Fruit fly (Drosophila melanogaster) whole organism, embryonic: ENCODE data around the gene CG14221.

Experiments
- Bteb2 ChIP-seq: fragments of 200-800 bp; sonication (Bioruptor generic); optimal IDR thresholded peaks from 2 replicates; lab custom pipeline; 2016; ENCODE audit warnings: missing biosample characterization, missing genetic modification characterization
- CG12104 ChIP-seq: fragments of 200-800 bp; sonication (Bioruptor generic); optimal IDR thresholded peaks from 3 replicates; lab custom pipeline; 2016; ENCODE audit warnings: missing biosample characterization, missing genetic modification characterization
- CG13123 ChIP-seq: fragments of 200-800 bp; sonication (Bioruptor generic); optimal IDR thresholded peaks from 2 replicates; lab custom pipeline; 2016; ENCODE audit warnings: missing biosample characterization, missing genetic modification characterization
- CG13287 ChIP-seq: fragments of 200-800 bp; sonication (Bioruptor generic); IDR thresholded peaks from 2 replicates; pipeline ENCODE4 v1.3.6; 2022; ENCODE audit warnings: missing biosample characterization, missing genetic modification characterization; ENCODE audit not compliant: partially characterized antibody
- CG13624 ChIP-seq: fragments of 200-800 bp; sonication (Bioruptor generic); optimal IDR thresholded peaks from 2 replicates; lab custom pipeline; 2016; ENCODE audit warnings: missing biosample characterization, missing genetic modification characterization
- CG14667 ChIP-seq: fragments of 200-800 bp; sonication (Bioruptor generic); IDR thresholded peaks from 2 replicates; pipeline ENCODE4 v1.3.6; 2022; ENCODE audit warnings: missing biosample characterization, missing genetic modification characterization
- CG15073 ChIP-seq: fragments of 200-800 bp; sonication (Bioruptor generic); optimal IDR thresholded peaks from 2 replicates; lab custom pipeline; 2016; ENCODE audit warnings: missing biosample characterization, missing genetic modification characterization
- CG16863 ChIP-seq: fragments of 200-800 bp; sonication (Bioruptor generic); optimal IDR thresholded peaks from 3 replicates; lab custom pipeline; 2016; ENCODE audit warnings: missing biosample characterization, missing genetic modification characterization
- CG17612 ChIP-seq: fragments of 200-800 bp; sonication (Bioruptor generic); IDR thresholded peaks from 2 replicates; pipeline ENCODE4 v1.3.6; 2022; ENCODE audit warnings: missing biosample characterization, missing genetic modification characterization
- CG2678 ChIP-seq: fragments of 200-800 bp; sonication (Bioruptor generic); optimal IDR thresholded peaks from 3 replicates; lab custom pipeline; 2019; ENCODE audit warnings: missing biosample characterization, mild to moderate bottlenecking, missing genetic modification characterization, moderate library complexity
- CG3065 ChIP-seq: fragments of 200-800 bp; sonication (Bioruptor generic); optimal IDR thresholded peaks from 2 replicates; lab custom pipeline; 2016; ENCODE audit warnings: missing biosample characterization, missing genetic modification characterization
- CG3163 ChIP-seq: fragments of 200-800 bp; sonication (Bioruptor generic); optimal IDR thresholded peaks from 3 replicates; lab custom pipeline; 2016; ENCODE audit warnings: missing biosample characterization, missing genetic modification characterization
- CG32532 ChIP-seq: fragments of 200-800 bp; sonication (Bioruptor generic); IDR thresholded peaks from 2 replicates; pipeline ENCODE4 v1.3.6; 2022; ENCODE audit warnings: missing biosample characterization, missing genetic modification characterization
- CG3995 ChIP-seq: fragments of 200-800 bp; sonication (Bioruptor generic); optimal IDR thresholded peaks from 3 replicates; lab custom pipeline; 2016; ENCODE audit warnings: missing biosample characterization, missing genetic modification characterization
- CG6765 ChIP-seq: fragments of 200-800 bp; sonication (Bioruptor generic); optimal IDR thresholded peaks from 3 replicates; lab custom pipeline; 2017; ENCODE audit warnings: missing biosample characterization, mild to moderate bottlenecking, missing genetic modification characterization
- CG7372 ChIP-seq: fragments of 200-800 bp; sonication (Bioruptor generic); IDR thresholded peaks from 2 replicates; pipeline ENCODE4 v1.3.6; 2022; ENCODE audit warnings: missing biosample characterization, missing genetic modification characterization
- CG9932 ChIP-seq: fragments of 200-800 bp; sonication (Bioruptor generic); IDR thresholded peaks from 2 replicates; pipeline ENCODE4 v1.3.6; 2022; ENCODE audit warnings: missing biosample characterization, missing genetic modification characterization
- D19A ChIP-seq: fragments of 200-800 bp; optimal IDR thresholded peaks from 3 replicates; lab custom pipeline; 2019; ENCODE audit warnings: missing biosample characterization, mild to moderate bottlenecking, missing genetic modification characterization, moderate library complexity
- Dfd ChIP-seq, 2 experiments: fragments of >200 bp; optimal IDR thresholded peaks; 2 replicates each; lab custom pipeline; 2017; ENCODE audit warnings: missing biosample characterization in 2 of 2, missing genetic modification characterization in 2 of 2
- Dll ChIP-seq: fragments of 200-800 bp; sonication (Bioruptor generic); IDR thresholded peaks from 4 replicates; pipeline ENCODE4 v1.3.6; 2022; ENCODE audit warnings: missing biosample characterization, missing genetic modification characterization; ENCODE audit not compliant: partially characterized antibody
- HmgZ ChIP-seq: fragments of 200-800 bp; sonication (Bioruptor generic); optimal IDR thresholded peaks from 2 replicates; lab custom pipeline; 2018; ENCODE audit warnings: missing biosample characterization, mild to moderate bottlenecking, missing genetic modification characterization
- NFAT ChIP-seq: fragments of 200-800 bp; sonication (Bioruptor generic); IDR thresholded peaks from 2 replicates; pipeline ENCODE4 v1.3.6; 2022; ENCODE audit warnings: missing biosample characterization, missing genetic modification characterization
- Rfx ChIP-seq: fragments of 200-800 bp; sonication (Bioruptor generic); IDR thresholded peaks from 2 replicates; pipeline ENCODE4 v1.3.6; 2022; ENCODE audit warnings: missing biosample characterization, missing genetic modification characterization
- Sry-β ChIP-seq: fragments of 200-800 bp; sonication (Bioruptor generic); optimal IDR thresholded peaks from 2 replicates; lab custom pipeline; 2018; ENCODE audit warnings: missing biosample characterization, mild to moderate bottlenecking, missing genetic modification characterization, moderate library complexity
- Taf1 ChIP-seq: fragments of 200-800 bp; sonication (Bioruptor generic); IDR thresholded peaks from 2 replicates; pipeline ENCODE4 v1.3.6; 2022; ENCODE audit warnings: missing biosample characterization, missing genetic modification characterization
- Trl ChIP-seq, 3 experiments: fragments of >200 bp in 2 of 3; fragments of 200-800 bp in 1 of 3; sonication (Bioruptor generic) in 1 of 3; optimal IDR thresholded peaks; 2 replicates in 1 of 3; 3 replicates in 2 of 3; lab custom pipeline; 2016 to 2017; ENCODE audit warnings: missing biosample characterization in 1 of 3, missing genetic modification characterization in 1 of 3
- YL-1 ChIP-seq: fragments of 200-800 bp; sonication (Bioruptor generic); optimal IDR thresholded peaks from 3 replicates; lab custom pipeline; 2017; ENCODE audit warnings: missing biosample characterization, mild to moderate bottlenecking, missing genetic modification characterization
- ara ChIP-seq: fragments of 200-800 bp; sonication (Bioruptor generic); IDR thresholded peaks from 2 replicates; pipeline ENCODE4 v1.3.6; 2022; ENCODE audit warnings: missing biosample characterization, missing genetic modification characterization
- bcd ChIP-seq: fragments of 200-800 bp; sonication (Bioruptor generic); optimal IDR thresholded peaks from 2 replicates; lab custom pipeline; 2017; ENCODE audit warnings: missing biosample characterization, mild to moderate bottlenecking, missing genetic modification characterization
- cato ChIP-seq: fragments of 200-800 bp; sonication (Bioruptor generic); optimal IDR thresholded peaks from 2 replicates; lab custom pipeline; 2016; ENCODE audit warnings: missing biosample characterization, missing genetic modification characterization, borderline replicate concordance
- crc ChIP-seq: fragments of 200-800 bp; sonication (Bioruptor generic); optimal IDR thresholded peaks from 2 replicates; lab custom pipeline; 2016; ENCODE audit warnings: missing biosample characterization, missing genetic modification characterization
- emc ChIP-seq: fragments of 200-800 bp; sonication (Bioruptor generic); optimal IDR thresholded peaks from 2 replicates; lab custom pipeline; 2016; ENCODE audit warnings: missing biosample characterization, missing genetic modification characterization
- eve ChIP-seq, 2 experiments: fragments of >200 bp; optimal IDR thresholded peaks; 2 replicates each; lab custom pipeline; 2017; ENCODE audit warnings: missing biosample characterization in 2 of 2, missing genetic modification characterization in 2 of 2
- gfzf ChIP-seq: fragments of 200-800 bp; sonication (Bioruptor generic); optimal IDR thresholded peaks from 2 replicates; lab custom pipeline; 2016; ENCODE audit warnings: missing biosample characterization, mild to moderate bottlenecking, missing genetic modification characterization, moderate library complexity
- insv ChIP-seq, 2 experiments: fragments of 200-800 bp; sonication (Bioruptor generic); optimal IDR thresholded peaks; 3 replicates each; lab custom pipeline; 2016 to 2018; ENCODE audit warnings: missing biosample characterization in 2 of 2, missing genetic modification characterization in 2 of 2
- kah ChIP-seq: fragments of 200-800 bp; sonication (Bioruptor generic); optimal IDR thresholded peaks from 2 replicates; lab custom pipeline; 2018; ENCODE audit warnings: missing biosample characterization, mild to moderate bottlenecking, missing genetic modification characterization
- lov ChIP-seq, 2 experiments: fragments of 200-800 bp in 1 of 2; fragments of >200 bp in 1 of 2; sonication (Bioruptor generic) in 1 of 2; IDR thresholded peaks in 1 of 2; optimal IDR thresholded peaks in 1 of 2; 2 replicates in 1 of 2; 3 replicates in 1 of 2; pipeline versions ENCODE4 v1.3.6 to Lab custom; 2017 to 2022; ENCODE audit warnings: missing biosample characterization in 1 of 2, missing genetic modification characterization in 1 of 2
- maf-S ChIP-seq: fragments of 200-800 bp; sonication (Bioruptor generic); optimal IDR thresholded peaks from 2 replicates; lab custom pipeline; 2016; ENCODE audit warnings: missing biosample characterization, missing genetic modification characterization
- otp ChIP-seq: fragments of 200-800 bp; sonication (Bioruptor generic); IDR thresholded peaks from 3 replicates; pipeline ENCODE4, ENCODE4 v1.3.6; 2022; ENCODE audit warnings: missing biosample characterization, missing genetic modification characterization
- pan ChIP-seq, 4 experiments: fragments of >200 bp in 3 of 4; fragments of 200-800 bp in 1 of 4; sonication (Bioruptor generic) in 1 of 4; optimal IDR thresholded peaks in 3 of 4; IDR thresholded peaks in 1 of 4; 2 replicates each; pipeline versions ENCODE4 v1.3.6 to Lab custom; 2017 to 2022; ENCODE audit warnings: missing biosample characterization in 2 of 4, missing genetic modification characterization in 2 of 4, mixed read lengths in 1 of 4
- rib ChIP-seq: fragments of 200-800 bp; sonication (Bioruptor generic); IDR thresholded peaks from 2 replicates; pipeline ENCODE4 v1.3.6; 2022; ENCODE audit warnings: missing biosample characterization, missing genetic modification characterization
- seq ChIP-seq: fragments of 200-800 bp; sonication (Bioruptor generic); IDR thresholded peaks from 2 replicates; pipeline ENCODE4 v1.3.6; 2022; ENCODE audit warnings: missing biosample characterization, missing genetic modification characterization
- stc ChIP-seq: fragments of 200-800 bp; sonication (Bioruptor generic); IDR thresholded peaks from 2 replicates; pipeline ENCODE4 v1.3.6; 2022; ENCODE audit warnings: missing biosample characterization, missing genetic modification characterization
- tgo ChIP-seq: fragments of 200-800 bp; sonication (Bioruptor generic); IDR thresholded peaks from 3 replicates; pipeline ENCODE4 v1.3.6; 2022; ENCODE audit warnings: missing biosample characterization, missing genetic modification characterization
- unc-4 ChIP-seq: fragments of 200-800 bp; sonication (Bioruptor generic); IDR thresholded peaks from 2 replicates; pipeline ENCODE4 v1.3.6; 2022; ENCODE audit warnings: missing biosample characterization, missing genetic modification characterization; ENCODE audit not compliant: partially characterized antibody
- yki ChIP-seq: fragments of >200 bp; optimal IDR thresholded peaks from 3 replicates; lab custom pipeline; 2018
- zen2 ChIP-seq: fragments of 200-800 bp; sonication (Bioruptor generic); IDR thresholded peaks from 3 replicates; pipeline ENCODE4 v1.3.6; 2022; ENCODE audit warnings: missing biosample characterization, missing genetic modification characterization; ENCODE audit not compliant: partially characterized antibody
- zfh1 ChIP-seq: fragments of 200-800 bp; sonication (Bioruptor generic); IDR thresholded peaks from 3 replicates; pipeline ENCODE4 v1.3.6; 2022; ENCODE audit warnings: missing biosample characterization, missing genetic modification characterization

CG14221 gene

dm6 chrX:19651757-19652419 lies 30.8 kb upstream of the CG14221 start, which contains the start of the genes Ranbp21 and Elys (continued):
- peak; percentile 62 for TF ChIP-seq ara (GFP tag; lab: Robert Waterston, UW)
- TF ChIP-seq emc (GFP tag; lab: Kevin White, UChicago): no peak
- no peak for TF ChIP-seq zen2 (GFP tag; lab: Robert Waterston, UW)
- TF ChIP-seq seq (GFP tag; lab: Robert Waterston, UW): no peak
- peak; percentile 43 for TF ChIP-seq maf-S (GFP tag; lab: Kevin White, UChicago)
- TF ChIP-seq CG15073: no peak
- no peak for TF ChIP-seq CG3065
- peak; percentile 28 for TF ChIP-seq HmgZ (tag; lab: Kevin White, UChicago)
- TF ChIP-seq CG13123 (GFP tag; lab: Kevin White, UChicago): no peak
- TF ChIP-seq pan (optimal IDR thresholded peaks at IDR 0.05; lab: Kevin White, UChicago): no peak
- peak in 1 of 2 experiments; percentile 68 for TF ChIP-seq pan (GFP tag; optimal IDR thresholded peaks at IDR 0.05 in 1 of 2, IDR thresholded peaks at IDR 0.05 in 1 of 2)
- no peak for TF ChIP-seq bcd (GFP tag; lab: Kevin White, UChicago)
- TF ChIP-seq eve (GFP tag; optimal IDR thresholded peaks at IDR 0.05; lab: Kevin White, UChicago): no peak
- peak in 1 of 2 experiments; percentile 28 for TF ChIP-seq insv (GFP tag; optimal IDR thresholded peaks at IDR 0.05; lab: Kevin White, UChicago)
- peak; percentile 30 for TF ChIP-seq Bteb2 (GFP tag; lab: Kevin White, UChicago)
- peak; percentile 28 for TF ChIP-seq gfzf
- peak; percentile 66; the same call in 1 of the 2 replicates for TF ChIP-seq Rfx (GFP tag; lab: Robert Waterston, UW)
- TF ChIP-seq YL-1: peak; percentile 64
- peak; percentile 66; the same call in 2 of the 3 replicates for TF ChIP-seq zfh1 (GFP tag; lab: Robert Waterston, UW)
- peak; percentile 40; the same call in 1 of the 2 replicates for TF ChIP-seq CG32532 (GFP tag; lab: Robert Waterston, UW)
- peak; percentile 37; the same call in 1 of the 2 replicates for TF ChIP-seq CG14667 (GFP tag; lab: Robert Waterston, UW)
- TF ChIP-seq CG7372 (GFP tag; lab: Robert Waterston, UW): peak; percentile 32; the same call in 1 of the 2 replicates
- TF ChIP-seq CG6765 (GFP tag; lab: Kevin White, UChicago): no peak
- no peak for TF ChIP-seq D19A
- TF ChIP-seq unc-4: peak; percentile 44; the same call in 1 of the 2 replicates
- no peak for TF ChIP-seq Sry-β (GFP tag; lab: Kevin White, UChicago)
- TF ChIP-seq cato: no peak
- peak in 1 of 2 experiments; percentile 25 for TF ChIP-seq Trl (optimal IDR thresholded peaks at IDR 0.05; lab: Kevin White, UChicago)
- peak; percentile 44 for TF ChIP-seq Trl (GFP tag; optimal IDR thresholded peaks at IDR 0.05; lab: Kevin White, UChicago)
- peak; percentile 56 for TF ChIP-seq CG16863 (GFP tag; lab: Kevin White, UChicago)
- peak; percentile 66 for TF ChIP-seq CG9932
- TF ChIP-seq CG13624: peak; percentile 59
- no peak for TF ChIP-seq CG17612 (GFP tag; lab: Robert Waterston, UW)
- TF ChIP-seq lov (optimal IDR thresholded peaks at IDR 0.05; lab: Kevin White, UChicago): no peak
- TF ChIP-seq lov (GFP tag; IDR thresholded peaks at IDR 0.05; lab: Robert Waterston, UW): no peak
- TF ChIP-seq otp (GFP tag; lab: Robert Waterston, UW): no peak
- no peak for TF ChIP-seq Dfd (GFP tag; optimal IDR thresholded peaks at IDR 0.05; lab: Kevin White, UChicago)
- TF ChIP-seq rib (GFP tag; lab: Robert Waterston, UW): peak; percentile 86
- TF ChIP-seq CG12104 (GFP tag; lab: Kevin White, UChicago): peak; percentile 11
- no peak for TF ChIP-seq Taf1 (GFP tag; lab: Robert Waterston, UW)
- TF ChIP-seq Dll (GFP tag; lab: Robert Waterston, UW): peak; percentile 31; the same call in 1 of the 4 replicates
- TF ChIP-seq stc (GFP tag; lab: Robert Waterston, UW): peak; percentile 47; the same call in 1 of the 2 replicates
- TF ChIP-seq yki (lab: Kevin White, UChicago): no peak
- peak; percentile 21 for TF ChIP-seq CG3163
- TF ChIP-seq NFAT: 0 out of 2 replicates have a peak, but pooled peaks have one; percentile 15
- no peak for TF ChIP-seq kah (GFP tag; lab: Kevin White, UChicago)
- peak; percentile 44; the same call in 1 of the 3 replicates for TF ChIP-seq tgo (GFP tag; lab: Robert Waterston, UW)
- no peak for TF ChIP-seq CG3995 (GFP tag; lab: Kevin White, UChicago)
- no peak for TF ChIP-seq CG2678 (tag; lab: Kevin White, UChicago)
- TF ChIP-seq CG13287 (GFP tag; lab: Robert Waterston, UW): peak; percentile 55
- TF ChIP-seq crc (GFP tag; lab: Kevin White, UChicago): peak; percentile 37
